Worm (Caenorhabditis elegans) whole organism, L4 larva: ENCODE measurements around the gene sex-1.
A peak's percentile ranks its signal among the peaks of the same experiment; 100 is the strongest.

Source experiments
- ceh-20 ChIP-seq: fragments of 200-800 bp; sonication (Bioruptor generic); IDR thresholded peaks from 2 replicates; pipeline ENCODE4 v1.3.6; 2022; ENCODE audit warnings: missing genetic modification reagents, missing genetic modification characterization, missing compliant biosample characterization
- gei-8 ChIP-seq: fragments of 200-800 bp; sonication (Bioruptor generic); optimal IDR thresholded peaks from 2 replicates; lab custom pipeline; 2018; ENCODE audit warnings: mild to moderate bottlenecking, missing genetic modification characterization, missing compliant biosample characterization
- lin-13 ChIP-seq: fragments of 150-350 bp; optimal IDR thresholded peaks from 2 replicates; lab custom pipeline; 2014; ENCODE audit warnings: missing biosample characterization, missing genetic modification reagents, missing genetic modification characterization
- lin-15B ChIP-seq: fragments of 150-350 bp; sonication (generic microtip); optimal IDR thresholded peaks from 3 replicates; lab custom pipeline; 2014; ENCODE audit warnings: missing biosample characterization, missing genetic modification characterization
- nhr-237 ChIP-seq: sonication (generic microtip); optimal IDR thresholded peaks from 2 replicates; lab custom pipeline; 2017; ENCODE audit warnings: missing biosample characterization, missing genetic modification characterization
- nhr-25 ChIP-seq: sonication (generic microtip); optimal IDR thresholded peaks from 2 replicates; lab custom pipeline; 2017; ENCODE audit warnings: missing genetic modification characterization, mild to moderate bottlenecking, missing compliant biosample characterization, antibody characterized with exemption, moderate library complexity, borderline replicate concordance; ENCODE audit not compliant: insufficient read depth
- nhr-76 ChIP-seq: fragments of 150-350 bp; optimal IDR thresholded peaks from 2 replicates; lab custom pipeline; 2014; ENCODE audit warnings: missing biosample characterization, missing genetic modification characterization

ce11 chrX:10230872-10231271, 25.7 kb upstream of the sex-1 start:
- peak; percentile 20 for TF ChIP-seq nhr-25
- no peak for TF ChIP-seq ceh-20 (GFP tag; lab: Robert Waterston, UW)
- no peak for TF ChIP-seq lin-13 (GFP tag; lab: Kevin White, UChicago)
- TF ChIP-seq nhr-237 (tag; lab: Kevin White, UChicago), result no peak
- TF ChIP-seq lin-15B (tag; lab: Kevin White, UChicago), result no peak
- TF ChIP-seq nhr-76 (tag; lab: Kevin White, UChicago), result no peak
- TF ChIP-seq gei-8 (GFP tag; lab: Kevin White, UChicago), result no peak
